Fruit fly (Drosophila melanogaster): ENCODE data around the gene CG34456.

Gene CG34456

DNA sequence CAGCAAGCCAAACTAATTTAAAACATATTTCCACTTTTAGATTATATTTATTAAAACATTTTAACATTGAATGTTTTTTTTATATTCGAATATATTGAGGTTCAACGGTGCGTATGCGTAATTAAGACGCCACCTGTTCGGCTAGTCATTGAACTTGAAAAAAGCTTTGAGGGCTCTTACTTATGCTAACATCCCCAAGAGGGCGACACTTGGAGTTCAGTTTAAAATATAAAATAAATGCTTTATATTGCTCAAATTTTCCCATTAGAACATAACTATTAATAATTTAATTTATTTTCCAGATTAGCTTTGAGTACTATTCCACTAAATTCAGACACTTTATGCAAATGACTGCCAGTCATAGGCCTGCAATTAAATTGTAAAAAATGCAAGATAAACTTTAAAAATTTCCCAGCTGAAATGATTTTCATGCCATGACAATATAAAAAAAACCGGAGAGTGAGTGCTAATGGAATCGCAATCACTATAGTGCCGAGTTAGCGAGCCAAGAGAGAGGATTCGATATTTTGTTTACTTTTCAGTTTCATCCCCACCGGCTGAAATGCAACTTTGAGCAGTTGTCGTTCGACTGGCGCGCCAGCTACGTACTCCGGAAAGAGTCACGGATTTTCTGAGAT lies 28.0 kb upstream of the CG34456 start, which contains the start of gene PGRP-LA (continued):
- TF ChIP-seq CG5245 (GFP tag; optimal IDR thresholded peaks at IDR 0.05) = peak; percentile 25
- TF ChIP-seq CG13287 (GFP tag; IDR thresholded peaks at IDR 0.05; ENCODE audit: partially characterized antibody) = no peak
- TF ChIP-seq CG4424 (GFP tag; optimal IDR thresholded peaks at IDR 0.05) = peak; percentile 23
- peak; percentile 1 for TF ChIP-seq Chrac-16 (GFP tag; optimal IDR thresholded peaks at IDR 0.05)
- TF ChIP-seq CG10565 (GFP tag; optimal IDR thresholded peaks at IDR 0.05) = no peak
- TF ChIP-seq sob (GFP tag; IDR thresholded peaks at IDR 0.05) = peak; percentile 64; the same call in 1 of the 2 replicates
- TF ChIP-seq CG16863 (GFP tag; optimal IDR thresholded peaks at IDR 0.05) = no peak
- peak; percentile 46 for TF ChIP-seq NfI (GFP tag; optimal IDR thresholded peaks at IDR 0.05)
- peak; percentile 30 for TF ChIP-seq CG13424 (tag; optimal IDR thresholded peaks at IDR 0.05)
- TF ChIP-seq CG1529 (GFP tag; optimal IDR thresholded peaks at IDR 0.05) = peak; percentile 40
- TF ChIP-seq Meics (GFP tag; optimal IDR thresholded peaks at IDR 0.05) = peak; percentile 56
- TF ChIP-seq CG17802 (tag; optimal IDR thresholded peaks at IDR 0.05) = no peak
- peak; percentile 13 for TF ChIP-seq BtbVII (GFP tag; optimal IDR thresholded peaks at IDR 0.05)
- TF ChIP-seq hb (GFP tag; IDR thresholded peaks at IDR 0.05; ENCODE audit: partially characterized antibody) = no peak
- TF ChIP-seq eyg (GFP tag; optimal IDR thresholded peaks at IDR 0.05) = no peak
- TF ChIP-seq CG10147 (GFP tag; optimal IDR thresholded peaks at IDR 0.05) = no peak
- no peak for TF ChIP-seq scrt (GFP tag; optimal IDR thresholded peaks at IDR 0.05)
- TF ChIP-seq CG9817 (tag; optimal IDR thresholded peaks at IDR 0.05) = peak; percentile 22
- TF ChIP-seq ATbp (GFP tag; optimal IDR thresholded peaks at IDR 0.05) = peak; percentile 15
- TF ChIP-seq CG32532 (GFP tag; IDR thresholded peaks at IDR 0.05) = peak; percentile 81
- TF ChIP-seq dmrt99B (tag; optimal IDR thresholded peaks at IDR 0.05) = peak; percentile 25
- TF ChIP-seq CG32772 (GFP tag; IDR thresholded peaks at IDR 0.05) = no peak
- TF ChIP-seq dpn (GFP tag; optimal IDR thresholded peaks at IDR 0.05) = peak in 1 of 2 experiments; percentile 36
- no peak for TF ChIP-seq CG2678 (tag; optimal IDR thresholded peaks at IDR 0.05)
- peak; percentile 68; the same call in 2 of the 3 replicates for TF ChIP-seq dysf (GFP tag; IDR thresholded peaks at IDR 0.05)
- TF ChIP-seq CG11247 (GFP tag; IDR thresholded peaks at IDR 0.05) = peak; percentile 80
- TF ChIP-seq lilli (GFP tag; optimal IDR thresholded peaks at IDR 0.05) = peak; percentile 29
- peak; percentile 19 for TF ChIP-seq MTF-1 (GFP tag; optimal IDR thresholded peaks at IDR 0.05; ENCODE audit: borderline replicate concordance)
- no peak for TF ChIP-seq dmrt11E (tag; optimal IDR thresholded peaks at IDR 0.05)
- no peak for TF ChIP-seq CG12744 (GFP tag; optimal IDR thresholded peaks at IDR 0.05)
- peak; percentile 27 for TF ChIP-seq Oli (tag; optimal IDR thresholded peaks at IDR 0.05)
- TF ChIP-seq CG6765 (GFP tag; optimal IDR thresholded peaks at IDR 0.05) = peak; percentile 21
- peak; percentile 31 for TF ChIP-seq B-H2 (GFP tag; optimal IDR thresholded peaks at IDR 0.05)
- peak; percentile 24; the same call in 1 of the 3 replicates for TF ChIP-seq ase (GFP tag; IDR thresholded peaks at IDR 0.05)
- peak; percentile 55 for TF ChIP-seq Xbp1 (GFP tag; optimal IDR thresholded peaks at IDR 0.05)
- no peak for TF ChIP-seq HmgZ (tag; optimal IDR thresholded peaks at IDR 0.05)
- TF ChIP-seq gem (tag; optimal IDR thresholded peaks at IDR 0.05) = peak; percentile 41
- TF ChIP-seq CG2116 (GFP tag; optimal IDR thresholded peaks at IDR 0.05) = no peak
- no peak for TF ChIP-seq jing (GFP tag; optimal IDR thresholded peaks at IDR 0.05)
- TF ChIP-seq Ada2b (GFP tag; IDR thresholded peaks at IDR 0.05) = no peak
- TF ChIP-seq CG15269 (tag; optimal IDR thresholded peaks at IDR 0.05) = peak; percentile 51
- no peak for TF ChIP-seq Dek (tag; optimal IDR thresholded peaks at IDR 0.05)
- TF ChIP-seq Sox100B (GFP tag; optimal IDR thresholded peaks at IDR 0.05) = peak; percentile 20
- no peak for TF ChIP-seq Lim3 (GFP tag; IDR thresholded peaks at IDR 0.05)
- peak; percentile 27 for TF ChIP-seq Hmr (GFP tag; optimal IDR thresholded peaks at IDR 0.05)
- no peak for TF ChIP-seq run (tag; optimal IDR thresholded peaks at IDR 0.05)
- peak; percentile 98 for TF ChIP-seq CG7372 (GFP tag; IDR thresholded peaks at IDR 0.05)
- no peak for TF ChIP-seq btn (GFP tag; optimal IDR thresholded peaks at IDR 0.05)
- peak; percentile 63 for TF ChIP-seq PHDP (tag; optimal IDR thresholded peaks at IDR 0.05)

All from whole organism, embryonic.